Worm (Caenorhabditis elegans): ENCODE data around the gene alh-9.

Gene alh-9

ce11 chrIII:5836261-5836660, 19.6 kb upstream of the alh-9 start:
- TF ChIP-seq egl-27 (tag; optimal IDR thresholded peaks at IDR 0.05) (no peak), sem-4 (tag; optimal IDR thresholded peaks at IDR 0.05) (no peak), Y55F3AM.14 (GFP tag; optimal IDR thresholded peaks at IDR 0.05) (no peak), ztf-1 (GFP tag; conservative IDR thresholded peaks at IDR 0.05) (no peak), nhr-6 (tag; optimal IDR thresholded peaks at IDR 0.05) (no peak), unc-62 (GFP tag; optimal IDR thresholded peaks at IDR 0.05) (no peak), ztf-4 (tag; optimal IDR thresholded peaks at IDR 0.05) (no peak), crh-2 (tag; optimal IDR thresholded peaks at IDR 0.05) (peak; percentile 21), gmeb-1 (tag; optimal IDR thresholded peaks at IDR 0.05) (no peak), F13H6.1 (tag; optimal IDR thresholded peaks at IDR 0.05) (no peak), ZK546.5 (tag; optimal IDR thresholded peaks at IDR 0.05) (no peak), mdl-1 (tag; optimal IDR thresholded peaks at IDR 0.05) (no peak), sma-3 (GFP tag; optimal IDR thresholded peaks at IDR 0.05) (no peak), aly-2 (tag; optimal IDR thresholded peaks at IDR 0.05) (no peak), ceh-82 (tag; optimal IDR thresholded peaks at IDR 0.05) (no peak), nhr-237 (tag; optimal IDR thresholded peaks at IDR 0.05) (no peak), lsy-2 (tag; optimal IDR thresholded peaks at IDR 0.05) (no peak), zag-1 (tag; optimal IDR thresholded peaks at IDR 0.05) (no peak), nhr-77 (tag; optimal IDR thresholded peaks at IDR 0.05) (no peak), nhr-11 (tag; optimal IDR thresholded peaks at IDR 0.05) (no peak), skn-1 (tag; optimal IDR thresholded peaks at IDR 0.05) (no peak), elt-1 (tag; optimal IDR thresholded peaks at IDR 0.05) (peak; percentile 79), unc-55 (GFP tag; optimal IDR thresholded peaks at IDR 0.05) (no peak), nhr-10 (tag; optimal IDR thresholded peaks at IDR 0.05) (no peak), C34F6.9 (tag; optimal IDR thresholded peaks at IDR 0.05) (no peak), ceh-16 (tag; optimal IDR thresholded peaks at IDR 0.05) (peak; percentile 29), mab-5 (tag; optimal IDR thresholded peaks at IDR 0.05) (no peak), snpc-4 (tag; optimal IDR thresholded peaks at IDR 0.05) (no peak), nhr-12 (tag; optimal IDR thresholded peaks at IDR 0.05) (no peak), nhr-21 (tag; optimal IDR thresholded peaks at IDR 0.05) (no peak), R02D3.7 (tag; optimal IDR thresholded peaks at IDR 0.05) (no peak), peb-1 (tag; optimal IDR thresholded peaks at IDR 0.05) (no peak), nhr-25 (tag; optimal IDR thresholded peaks at IDR 0.05) (peak; percentile 5), fos-1 (tag; optimal IDR thresholded peaks at IDR 0.05) (no peak), lin-39 (tag; optimal IDR thresholded peaks at IDR 0.05) (no peak), lin-13 (GFP tag; optimal IDR thresholded peaks at IDR 0.05) (no peak), mbf-1 (tag; optimal IDR thresholded peaks at IDR 0.05) (no peak), ama-1 (optimal IDR thresholded peaks at IDR 0.05) (no peak), dmd-4 (tag; optimal IDR thresholded peaks at IDR 0.05) (no peak), blmp-1 (tag; optimal IDR thresholded peaks at IDR 0.05; ENCODE audit: insufficient read depth) (no peak), lin-11 (tag; optimal IDR thresholded peaks at IDR 0.05) (no peak), elt-3 (tag; optimal IDR thresholded peaks at IDR 0.05) (no peak), alr-1 (tag; optimal IDR thresholded peaks at IDR 0.05) (no peak), sma-9 (GFP tag; optimal IDR thresholded peaks at IDR 0.05) (peak; percentile 55), sma-9 (tag; optimal IDR thresholded peaks at IDR 0.05) (no peak), nhr-23 (tag; optimal IDR thresholded peaks at IDR 0.05) (no peak), unc-39 (tag; optimal IDR thresholded peaks at IDR 0.05) (no peak), nhr-129 (tag; optimal IDR thresholded peaks at IDR 0.05) (peak; percentile 9), ztf-11 (tag; optimal IDR thresholded peaks at IDR 0.05) (no peak)

ce11 chrIII:5836816-5837215, 19.0 kb upstream of the alh-9 start, which contains the start of gene W04D12.1:
TSS of gene W04D12.1 (plus strand) at chrIII:5836926.
- peak; percentile 17 for TF ChIP-seq sma-9 (GFP tag; optimal IDR thresholded peaks at IDR 0.05)
- TF ChIP-seq sma-9 (tag; optimal IDR thresholded peaks at IDR 0.05): no peak
- TF ChIP-seq C34F6.9 (tag; optimal IDR thresholded peaks at IDR 0.05): peak; percentile 18
- TF ChIP-seq alr-1 (tag; optimal IDR thresholded peaks at IDR 0.05): no peak
- peak; percentile 23 for TF ChIP-seq egl-27 (tag; optimal IDR thresholded peaks at IDR 0.05)
- peak; percentile 14 for TF ChIP-seq ama-1 (optimal IDR thresholded peaks at IDR 0.05)
- TF ChIP-seq Y55F3AM.14 (GFP tag; optimal IDR thresholded peaks at IDR 0.05): no peak
- TF ChIP-seq blmp-1 (tag; optimal IDR thresholded peaks at IDR 0.05; ENCODE audit: insufficient read depth): peak; percentile 3
- no peak for TF ChIP-seq ztf-11 (tag; optimal IDR thresholded peaks at IDR 0.05)
- no peak for TF ChIP-seq lsy-2 (tag; optimal IDR thresholded peaks at IDR 0.05)
- no peak for TF ChIP-seq nhr-129 (tag; optimal IDR thresholded peaks at IDR 0.05)
- no peak for TF ChIP-seq F13H6.1 (tag; optimal IDR thresholded peaks at IDR 0.05)
- no peak for TF ChIP-seq lin-13 (GFP tag; optimal IDR thresholded peaks at IDR 0.05)
- no peak for TF ChIP-seq skn-1 (tag; optimal IDR thresholded peaks at IDR 0.05)
- TF ChIP-seq lin-11 (tag; optimal IDR thresholded peaks at IDR 0.05): no peak
- TF ChIP-seq nhr-25 (tag; optimal IDR thresholded peaks at IDR 0.05): peak; percentile 2
- no peak for TF ChIP-seq sma-3 (GFP tag; optimal IDR thresholded peaks at IDR 0.05)
- TF ChIP-seq mab-5 (tag; optimal IDR thresholded peaks at IDR 0.05): no peak
- no peak for TF ChIP-seq nhr-237 (tag; optimal IDR thresholded peaks at IDR 0.05)
- TF ChIP-seq gmeb-1 (tag; optimal IDR thresholded peaks at IDR 0.05): peak; percentile 35
- no peak for TF ChIP-seq nhr-11 (tag; optimal IDR thresholded peaks at IDR 0.05)
- no peak for TF ChIP-seq zag-1 (tag; optimal IDR thresholded peaks at IDR 0.05)
- no peak for TF ChIP-seq nhr-10 (tag; optimal IDR thresholded peaks at IDR 0.05)
- TF ChIP-seq ceh-82 (tag; optimal IDR thresholded peaks at IDR 0.05): no peak
- TF ChIP-seq unc-39 (tag; optimal IDR thresholded peaks at IDR 0.05): no peak

Measured in whole organism, L2 larva.